Fruit fly (Drosophila melanogaster): Measurements from ENCODE around the gene CG14440.

DNA sequence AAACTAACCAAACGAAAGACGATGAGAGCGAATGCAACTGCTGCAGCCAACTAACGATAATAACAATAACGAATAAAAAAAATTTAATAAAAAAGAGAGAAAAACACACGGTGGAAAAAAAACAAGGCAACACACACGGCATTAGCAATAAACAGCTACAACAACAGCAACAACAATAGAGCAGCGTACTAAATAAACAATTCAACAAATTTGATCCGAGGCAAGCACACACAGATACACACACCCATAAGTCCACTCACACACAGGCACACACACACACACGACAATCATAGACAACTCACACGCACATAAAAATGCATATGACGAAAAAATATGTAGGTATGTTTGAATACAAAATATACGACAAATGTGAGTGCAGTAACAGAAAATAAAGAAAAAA, 4.2 kb upstream of the CG14440 start:
- TF ChIP-seq cic (GFP tag; optimal IDR thresholded peaks at IDR 0.05): peak; percentile 1
- TF ChIP-seq CG7045 (GFP tag; optimal IDR thresholded peaks at IDR 0.05): no peak
- TF ChIP-seq cnc (optimal IDR thresholded peaks at IDR 0.05): no peak
- no peak for TF ChIP-seq pad (GFP tag; optimal IDR thresholded peaks at IDR 0.05)
- no peak for TF ChIP-seq bab1 (GFP tag; optimal IDR thresholded peaks at IDR 0.05)
- no peak for TF ChIP-seq CG7101 (tag; optimal IDR thresholded peaks at IDR 0.05)
- TF ChIP-seq CG33017 (tag; optimal IDR thresholded peaks at IDR 0.05): no peak
- TF ChIP-seq CG12768 (GFP tag; optimal IDR thresholded peaks at IDR 0.05): no peak
- TF ChIP-seq ovo (GFP tag; optimal IDR thresholded peaks at IDR 0.05): no peak
